Fruit fly (Drosophila melanogaster): ENCODE data around the gene CG15005.
A peak's percentile ranks its signal among the peaks of the same experiment; 100 is the strongest.

Gene CG15005

dm6 chr3L:4232724-4233367 is 28.7 kb upstream of the CG15005 start:
- peak; percentile 5 for TF ChIP-seq CG14655 (GFP tag; optimal IDR thresholded peaks at IDR 0.05)
- no peak for TF ChIP-seq CG12605 (GFP tag; IDR thresholded peaks at IDR 0.05)
- no peak for TF ChIP-seq Snoo (tag; optimal IDR thresholded peaks at IDR 0.05)

dm6 chr3L:4232227-4232626 is 28.1 kb upstream of the CG15005 start:
- no peak for TF ChIP-seq CG13204 (GFP tag; optimal IDR thresholded peaks at IDR 0.05)
- TF ChIP-seq EcR (GFP tag; optimal IDR thresholded peaks at IDR 0.05) = no peak
- no peak for TF ChIP-seq CG4496 (GFP tag; IDR thresholded peaks at IDR 0.05)
- TF ChIP-seq CG9948 (tag; optimal IDR thresholded peaks at IDR 0.05) = no peak
- no peak for TF ChIP-seq CG8159 (tag; optimal IDR thresholded peaks at IDR 0.05)
- no peak for TF ChIP-seq rn (GFP tag; IDR thresholded peaks at IDR 0.05)
- TF ChIP-seq Snoo (tag; optimal IDR thresholded peaks at IDR 0.05) = no peak

- TF ChIP-seq EcR (GFP tag; optimal IDR thresholded peaks at IDR 0.05) = peak; percentile 29
- TF ChIP-seq CG4496 (GFP tag; IDR thresholded peaks at IDR 0.05) = no peak
These were observed 27.4 kb upstream of the CG15005 start for dm6 chr3L:4231401-4232014.

dm6 chr3L:4230357-4230901 is 26.3 kb upstream of the CG15005 start:
- TF ChIP-seq Ets98B (GFP tag; IDR thresholded peaks at IDR 0.05) (peak; percentile 79), CG12605 (GFP tag; IDR thresholded peaks at IDR 0.05) (peak; percentile 82), CG17806 (tag; optimal IDR thresholded peaks at IDR 0.05) (peak; percentile 92), CG34367 (tag; optimal IDR thresholded peaks at IDR 0.05) (peak; percentile 91), D1 (tag; optimal IDR thresholded peaks at IDR 0.05) (peak; percentile 88), CG32121 (GFP tag; IDR thresholded peaks at IDR 0.05) (peak; percentile 92), CG10348 (GFP tag; IDR thresholded peaks at IDR 0.05) (peak; percentile 70), CG14655 (GFP tag; optimal IDR thresholded peaks at IDR 0.05) (peak; percentile 95), CG8159 (tag; optimal IDR thresholded peaks at IDR 0.05) (peak; percentile 96), Pif1B (GFP tag; optimal IDR thresholded peaks at IDR 0.05) (peak; percentile 89), EcR (GFP tag; optimal IDR thresholded peaks at IDR 0.05) (peak; percentile 19), gl (tag; optimal IDR thresholded peaks at IDR 0.05) (peak; percentile 85), CG4496 (GFP tag; IDR thresholded peaks at IDR 0.05) (peak; percentile 88), Pif1A (GFP tag; optimal IDR thresholded peaks at IDR 0.05) (peak; percentile 95), CG9948 (tag; optimal IDR thresholded peaks at IDR 0.05) (peak; percentile 94), fd96Ca (GFP tag; IDR thresholded peaks at IDR 0.05) (peak; percentile 89), CG8301 (tag; optimal IDR thresholded peaks at IDR 0.05) (peak; percentile 95), CG13204 (GFP tag; optimal IDR thresholded peaks at IDR 0.05) (peak; percentile 74), Snoo (tag; optimal IDR thresholded peaks at IDR 0.05) (peak; percentile 41), CG15710 (tag; optimal IDR thresholded peaks at IDR 0.05) (peak; percentile 94), rn (GFP tag; IDR thresholded peaks at IDR 0.05) (peak; percentile 42; the same call in 1 of the 2 replicates)

dm6 chr3L:4229365-4229967 is 25.3 kb upstream of the CG15005 start:
- TF ChIP-seq fd96Ca (GFP tag; IDR thresholded peaks at IDR 0.05) (no peak), CG34367 (tag; optimal IDR thresholded peaks at IDR 0.05) (peak; percentile 6), CG9948 (tag; optimal IDR thresholded peaks at IDR 0.05) (peak; percentile 1), CG4496 (GFP tag; IDR thresholded peaks at IDR 0.05) (no peak), rn (GFP tag; IDR thresholded peaks at IDR 0.05) (no peak), D1 (tag; optimal IDR thresholded peaks at IDR 0.05) (no peak), Snoo (tag; optimal IDR thresholded peaks at IDR 0.05) (no peak), CG13204 (GFP tag; optimal IDR thresholded peaks at IDR 0.05) (no peak), CG32121 (GFP tag; IDR thresholded peaks at IDR 0.05) (no peak), Ets98B (GFP tag; IDR thresholded peaks at IDR 0.05) (no peak), EcR (GFP tag; optimal IDR thresholded peaks at IDR 0.05) (no peak), gl (tag; optimal IDR thresholded peaks at IDR 0.05) (no peak), CG8301 (tag; optimal IDR thresholded peaks at IDR 0.05) (no peak), CG8159 (tag; optimal IDR thresholded peaks at IDR 0.05) (peak; percentile 27), Pif1A (GFP tag; optimal IDR thresholded peaks at IDR 0.05) (no peak), CG10348 (GFP tag; IDR thresholded peaks at IDR 0.05) (no peak), CG17806 (tag; optimal IDR thresholded peaks at IDR 0.05) (no peak), CG12605 (GFP tag; IDR thresholded peaks at IDR 0.05) (no peak), CG14655 (GFP tag; optimal IDR thresholded peaks at IDR 0.05) (peak; percentile 13), Pif1B (GFP tag; optimal IDR thresholded peaks at IDR 0.05) (no peak), CG15710 (tag; optimal IDR thresholded peaks at IDR 0.05) (peak; percentile 11)

- peak; percentile 88 for TF ChIP-seq D1 (tag; optimal IDR thresholded peaks at IDR 0.05)
- peak; percentile 98 for TF ChIP-seq CG17806 (tag; optimal IDR thresholded peaks at IDR 0.05)
- TF ChIP-seq CG10348 (GFP tag; IDR thresholded peaks at IDR 0.05) = peak; percentile 97
- peak; percentile 99 for TF ChIP-seq rn (GFP tag; IDR thresholded peaks at IDR 0.05)
- TF ChIP-seq CG12605 (GFP tag; IDR thresholded peaks at IDR 0.05) = peak; percentile 99
- TF ChIP-seq Ets98B (GFP tag; IDR thresholded peaks at IDR 0.05) = peak; percentile 99
- TF ChIP-seq Pif1B (GFP tag; optimal IDR thresholded peaks at IDR 0.05) = peak; percentile 97
- TF ChIP-seq CG15710 (tag; optimal IDR thresholded peaks at IDR 0.05) = peak; percentile 99
- TF ChIP-seq Pif1A (GFP tag; optimal IDR thresholded peaks at IDR 0.05) = peak; percentile 98
- peak; percentile 97 for TF ChIP-seq gl (tag; optimal IDR thresholded peaks at IDR 0.05)
- peak; percentile 95 for TF ChIP-seq CG13204 (GFP tag; optimal IDR thresholded peaks at IDR 0.05)
- TF ChIP-seq CG14655 (GFP tag; optimal IDR thresholded peaks at IDR 0.05) = peak; percentile 99
- TF ChIP-seq CG32121 (GFP tag; IDR thresholded peaks at IDR 0.05) = peak; percentile 99
- TF ChIP-seq fd96Ca (GFP tag; IDR thresholded peaks at IDR 0.05) = peak; percentile 99
- peak; percentile 99 for TF ChIP-seq CG8159 (tag; optimal IDR thresholded peaks at IDR 0.05)
- peak; percentile 97 for TF ChIP-seq Snoo (tag; optimal IDR thresholded peaks at IDR 0.05)
- TF ChIP-seq CG8301 (tag; optimal IDR thresholded peaks at IDR 0.05) = peak; percentile 99
- TF ChIP-seq CG4496 (GFP tag; IDR thresholded peaks at IDR 0.05) = peak; percentile 99
- peak; percentile 97 for TF ChIP-seq CG9948 (tag; optimal IDR thresholded peaks at IDR 0.05)
- peak; percentile 89 for TF ChIP-seq EcR (GFP tag; optimal IDR thresholded peaks at IDR 0.05)
- TF ChIP-seq CG34367 (tag; optimal IDR thresholded peaks at IDR 0.05) = peak; percentile 99
These were observed 24.2 kb upstream of the CG15005 start for dm6 chr3L:4228187-4228836.

Measured in whole organism, pupa.